Worm (Caenorhabditis elegans) whole organism, mixed stage, embryonic: ENCODE measurements around the gene unc-62.

Experiments used
- M03D4.4 ChIP-seq: sonication (generic microtip); optimal IDR thresholded peaks from 2 replicates; lab custom pipeline; 2017; ENCODE audit warnings: mild to moderate bottlenecking, missing genetic modification characterization, missing compliant biosample characterization
- bed-3 ChIP-seq: fragments of 200-800 bp; sonication (Bioruptor generic); optimal IDR thresholded peaks from 3 replicates; lab custom pipeline; 2018; ENCODE audit warnings: mild to moderate bottlenecking, missing genetic modification characterization, moderate library complexity, missing compliant biosample characterization
- blmp-1 ChIP-seq: fragments of 150-350 bp; optimal IDR thresholded peaks from 2 replicates; lab custom pipeline; 2014; ENCODE audit warnings: missing biosample characterization, missing genetic modification characterization
- ceh-39 ChIP-seq: fragments of 150-350 bp; optimal IDR thresholded peaks from 2 replicates; lab custom pipeline; 2014; ENCODE audit warnings: missing biosample characterization, missing genetic modification characterization
- ceh-43 ChIP-seq: fragments of 200-800 bp; sonication (Bioruptor generic); optimal IDR thresholded peaks from 2 replicates; lab custom pipeline; 2018; ENCODE audit warnings: mild to moderate bottlenecking, missing genetic modification characterization, moderate library complexity, missing compliant biosample characterization
- ceh-83 ChIP-seq: fragments of 200-800 bp; sonication (Bioruptor generic); optimal IDR thresholded peaks from 2 replicates; lab custom pipeline; 2018; ENCODE audit warnings: mild to moderate bottlenecking, missing genetic modification characterization, missing compliant biosample characterization
- ces-1 ChIP-seq: fragments of 150-350 bp; optimal IDR thresholded peaks from 2 replicates; lab custom pipeline; 2014; ENCODE audit warnings: missing biosample characterization, missing genetic modification reagents, missing genetic modification characterization
- cnd-1 ChIP-seq: fragments of 200-800 bp; sonication (Bioruptor generic); optimal IDR thresholded peaks from 2 replicates; lab custom pipeline; 2018; ENCODE audit warnings: mild to moderate bottlenecking, missing genetic modification characterization, missing compliant biosample characterization
- drap-1 ChIP-seq: fragments of 200-800 bp; sonication (Bioruptor generic); optimal IDR thresholded peaks from 3 replicates; lab custom pipeline; 2018; ENCODE audit warnings: mild to moderate bottlenecking, missing genetic modification characterization, missing compliant biosample characterization
- elt-1 ChIP-seq: sonication (generic microtip); optimal IDR thresholded peaks from 2 replicates; lab custom pipeline; 2017; ENCODE audit warnings: missing genetic modification characterization, mild to moderate bottlenecking, missing compliant biosample characterization, antibody characterized with exemption, moderate library complexity, borderline replicate concordance; ENCODE audit not compliant: insufficient read depth
- elt-3 ChIP-seq: fragments of 150-350 bp; optimal IDR thresholded peaks from 2 replicates; lab custom pipeline; 2014; ENCODE audit warnings: missing biosample characterization, missing genetic modification characterization
- flh-1 ChIP-seq: fragments of 200-800 bp; sonication (Bioruptor generic); optimal IDR thresholded peaks from 2 replicates; lab custom pipeline; 2018; ENCODE audit warnings: mild to moderate bottlenecking, missing genetic modification characterization, moderate library complexity, missing compliant biosample characterization
- ham-2 ChIP-seq: fragments of 200-800 bp; sonication (Bioruptor generic); optimal IDR thresholded peaks from 2 replicates; lab custom pipeline; 2018; ENCODE audit warnings: mild to moderate bottlenecking, missing genetic modification characterization, missing compliant biosample characterization
- hlh-1 ChIP-seq: fragments of 150-350 bp; optimal IDR thresholded peaks from 2 replicates; lab custom pipeline; 2014; ENCODE audit warnings: missing biosample characterization, missing genetic modification reagents, missing genetic modification characterization
- lin-13 ChIP-seq: fragments of 150-350 bp; optimal IDR thresholded peaks from 2 replicates; lab custom pipeline; 2014; ENCODE audit warnings: missing biosample characterization, missing genetic modification characterization
- lin-32 ChIP-seq: fragments of 200-800 bp; sonication (Bioruptor generic); optimal IDR thresholded peaks from 2 replicates; lab custom pipeline; 2018; ENCODE audit warnings: mild to moderate bottlenecking, missing genetic modification characterization, missing compliant biosample characterization
- lsy-2 ChIP-seq: fragments of 150-350 bp; optimal IDR thresholded peaks from 2 replicates; lab custom pipeline; 2014; ENCODE audit warnings: missing biosample characterization, missing genetic modification characterization
- mab-5 ChIP-seq: fragments of 150-350 bp; optimal IDR thresholded peaks from 2 replicates; lab custom pipeline; 2014; ENCODE audit warnings: missing biosample characterization, missing genetic modification characterization
- nhr-2 ChIP-seq: fragments of 150-350 bp; optimal IDR thresholded peaks from 2 replicates; lab custom pipeline; 2014; ENCODE audit warnings: missing biosample characterization, missing genetic modification characterization
- nhr-237 ChIP-seq: fragments of 150-350 bp; optimal IDR thresholded peaks from 2 replicates; lab custom pipeline; 2014; ENCODE audit warnings: missing biosample characterization, missing genetic modification characterization
- nhr-76 ChIP-seq: sonication (generic microtip); optimal IDR thresholded peaks from 2 replicates; lab custom pipeline; 2017; ENCODE audit warnings: missing biosample characterization, missing genetic modification characterization
- sem-2 ChIP-seq: fragments of 200-800 bp; sonication (Bioruptor generic); optimal IDR thresholded peaks from 2 replicates; lab custom pipeline; 2018; ENCODE audit warnings: mild to moderate bottlenecking, missing genetic modification characterization, missing compliant biosample characterization
- snpc-4 ChIP-seq: fragments of 150-350 bp; optimal IDR thresholded peaks from 2 replicates; lab custom pipeline; 2014; ENCODE audit warnings: missing biosample characterization, missing genetic modification characterization
- sptf-1 ChIP-seq: sonication (generic microtip); optimal IDR thresholded peaks from 2 replicates; lab custom pipeline; 2017; ENCODE audit warnings: mild to moderate bottlenecking, missing genetic modification characterization, moderate library complexity, missing compliant biosample characterization
- unc-120 ChIP-seq: sonication (generic microtip); optimal IDR thresholded peaks from 2 replicates; lab custom pipeline; 2017; ENCODE audit warnings: missing genetic modification characterization, missing compliant biosample characterization; ENCODE audit not compliant: poor library complexity, severe bottlenecking
- unc-39 ChIP-seq: fragments of 150-350 bp; optimal IDR thresholded peaks from 2 replicates; lab custom pipeline; 2014; ENCODE audit warnings: missing biosample characterization, missing genetic modification characterization
- unc-62 ChIP-seq: fragments of 150-350 bp; optimal IDR thresholded peaks from 2 replicates; lab custom pipeline; 2014; ENCODE audit warnings: missing biosample characterization, missing genetic modification reagents, missing genetic modification characterization
- zip-8 ChIP-seq: fragments of 150-350 bp; optimal IDR thresholded peaks from 2 replicates; lab custom pipeline; 2014; ENCODE audit warnings: missing biosample characterization, missing genetic modification characterization
- ztf-11 ChIP-seq: fragments of 150-350 bp; optimal IDR thresholded peaks from 2 replicates; lab custom pipeline; 2014; ENCODE audit warnings: missing biosample characterization, missing genetic modification characterization

Gene unc-62

DNA sequence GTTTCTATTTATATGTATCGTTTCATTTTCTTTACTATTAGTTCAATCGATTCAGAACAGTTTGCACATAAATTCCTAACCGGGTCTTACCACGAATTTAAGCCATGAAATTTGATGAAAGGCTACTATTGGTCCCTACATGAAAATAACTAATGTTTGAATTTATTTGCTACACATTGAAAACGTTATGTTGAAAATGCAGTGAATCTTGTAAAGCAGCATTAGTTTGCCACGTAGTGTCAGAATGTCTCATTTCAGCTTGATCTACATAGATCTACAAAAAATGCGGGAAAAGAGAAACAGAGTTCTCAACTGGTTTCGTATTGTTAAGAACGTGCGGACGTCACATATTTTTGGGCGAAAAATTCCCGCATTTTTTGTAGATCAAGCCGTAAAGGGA lies 11.5 kb downstream of the unc-62 start:
- no peak for TF ChIP-seq flh-1

DNA sequence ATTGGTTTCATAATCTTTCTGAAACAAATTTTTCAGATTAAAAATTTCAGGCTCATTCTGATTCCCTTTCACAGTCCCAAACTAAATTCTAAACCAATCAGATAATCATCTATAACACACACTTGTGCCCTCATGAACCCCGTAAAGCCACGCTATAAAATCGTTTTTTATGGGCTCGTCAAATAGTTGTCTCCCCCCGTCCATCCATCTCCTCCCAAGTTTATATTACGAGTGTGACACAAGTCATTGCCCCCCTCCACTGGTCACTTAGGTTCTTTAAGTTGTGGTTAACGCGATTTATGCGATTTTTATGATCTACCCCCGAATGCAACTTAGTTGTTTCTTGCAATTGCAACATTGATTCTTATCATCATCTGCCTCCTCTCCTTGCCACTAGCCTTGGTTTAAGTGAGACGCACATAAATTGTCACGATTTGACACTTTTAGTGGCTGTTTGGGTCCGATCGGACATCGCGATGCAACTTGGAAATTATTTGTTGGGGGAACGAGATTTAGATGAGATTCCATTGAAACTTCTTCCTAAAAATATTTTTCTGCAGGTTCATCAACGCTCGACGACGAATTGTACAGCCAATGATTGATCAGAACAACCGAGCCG lies 12.2 kb downstream of the unc-62 start:
- TF ChIP-seq mab-5 = no peak
- TF ChIP-seq unc-62 (GFP tag; lab: Kevin White, UChicago) = peak; percentile 98
- TF ChIP-seq nhr-2 (tag; lab: Kevin White, UChicago) = no peak
- no peak for TF ChIP-seq nhr-76 (tag; lab: Kevin White, UChicago)

DNA sequence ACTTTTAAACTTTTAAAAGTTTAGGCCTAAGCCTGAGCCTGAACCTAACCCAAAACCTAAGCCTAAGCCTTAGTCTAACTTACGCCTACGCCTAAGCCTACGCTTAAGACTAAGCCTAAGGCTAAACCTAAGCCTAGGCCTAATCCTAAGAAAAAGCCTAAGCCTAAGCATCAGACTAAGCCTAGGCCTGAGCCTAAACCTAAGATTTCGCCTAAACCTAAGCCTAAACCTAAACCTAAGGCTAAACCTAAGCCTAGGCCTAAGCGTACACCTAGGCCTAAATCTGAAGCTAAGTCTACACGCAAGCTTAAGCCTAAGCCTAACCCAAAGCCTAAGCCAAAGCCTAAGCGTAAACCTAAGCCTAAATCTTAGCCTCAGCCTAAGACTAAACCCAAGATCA lies 13.1 kb downstream of the unc-62 start:
- TF ChIP-seq ham-2 (GFP tag; lab: Kevin White, UChicago) = peak; percentile 16
- no peak for TF ChIP-seq elt-1 (tag; lab: Kevin White, UChicago)

DNA sequence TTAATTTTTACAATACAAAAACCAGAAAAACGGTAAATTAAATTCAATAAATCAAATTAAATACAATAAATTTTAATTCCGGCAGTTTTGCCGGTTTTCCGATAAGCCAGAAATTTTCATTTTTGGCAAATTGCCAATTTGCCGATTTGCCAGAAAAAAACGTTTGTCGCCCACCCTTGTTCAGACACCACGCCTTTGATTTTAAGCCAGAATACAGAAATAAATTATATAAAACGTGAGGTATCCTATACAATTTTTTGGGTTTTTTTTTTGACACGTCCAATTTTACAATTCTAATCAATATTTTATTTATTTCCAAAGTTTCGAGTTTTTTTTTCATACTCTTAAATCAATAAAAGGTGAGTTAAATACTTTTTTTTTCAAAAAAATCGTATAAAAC lies 15.5 kb downstream of the unc-62 start, which contains the start of gene T28F12.1:
Gene T28F12.1, plus strand, starts transcription at position 301 of the 400 bp plus-strand sequence.
- TF ChIP-seq lin-32 (GFP tag; lab: Kevin White, UChicago) = no peak
- TF ChIP-seq lsy-2 (tag; lab: Kevin White, UChicago) = no peak
- no peak for TF ChIP-seq nhr-237 (tag; lab: Kevin White, UChicago)
- TF ChIP-seq zip-8 (tag; lab: Kevin White, UChicago) = no peak
- TF ChIP-seq bed-3 (GFP tag; lab: Kevin White, UChicago) = no peak
- no peak for TF ChIP-seq ceh-43 (GFP tag; lab: Kevin White, UChicago)
- no peak for TF ChIP-seq hlh-1 (tag; lab: Kevin White, UChicago)
- TF ChIP-seq lin-13 = no peak

DNA sequence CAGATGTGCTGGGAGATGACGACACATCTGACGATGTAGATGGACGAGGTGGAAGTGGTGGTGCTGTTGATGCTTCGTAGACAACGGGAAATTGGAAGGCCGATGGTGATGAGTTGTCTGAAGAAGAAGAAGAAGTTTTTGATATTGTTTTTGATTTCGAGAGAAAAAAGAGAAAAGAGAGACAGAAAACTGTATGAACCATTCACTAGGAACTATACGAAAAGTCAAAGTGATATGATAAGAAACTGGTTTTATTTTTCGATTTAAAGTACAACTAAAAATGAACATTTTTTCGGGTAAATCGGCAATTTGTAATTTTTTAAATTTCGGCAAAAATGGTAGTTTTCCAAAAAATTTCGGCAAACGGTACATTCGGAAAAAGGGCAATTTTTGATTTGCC lies 21.4 kb downstream of the unc-62 start:
- no peak for TF ChIP-seq unc-39 (tag; lab: Kevin White, UChicago)
- TF ChIP-seq blmp-1 (tag; lab: Kevin White, UChicago) = no peak
- no peak for TF ChIP-seq nhr-2 (tag; lab: Kevin White, UChicago)
- no peak for TF ChIP-seq sptf-1 (tag; lab: Kevin White, UChicago)
- no peak for TF ChIP-seq zip-8 (tag; lab: Kevin White, UChicago)
- TF ChIP-seq M03D4.4 = no peak
- no peak for TF ChIP-seq snpc-4 (tag; lab: Kevin White, UChicago)
- no peak for TF ChIP-seq cnd-1 (tag; lab: Kevin White, UChicago)
- no peak for TF ChIP-seq ceh-43 (GFP tag; lab: Kevin White, UChicago)
- no peak for TF ChIP-seq nhr-76 (tag; lab: Kevin White, UChicago)
- no peak for TF ChIP-seq flh-1
- no peak for TF ChIP-seq drap-1 (GFP tag; lab: Kevin White, UChicago)
- TF ChIP-seq ceh-39 (tag; lab: Kevin White, UChicago) = no peak
- TF ChIP-seq elt-3 (tag; lab: Kevin White, UChicago) = no peak
- TF ChIP-seq nhr-237 (tag; lab: Kevin White, UChicago) = no peak
- TF ChIP-seq lin-13 = no peak
- no peak for TF ChIP-seq elt-1 (tag; lab: Kevin White, UChicago)
- TF ChIP-seq ceh-83 = no peak
- no peak for TF ChIP-seq bed-3 (GFP tag; lab: Kevin White, UChicago)

DNA sequence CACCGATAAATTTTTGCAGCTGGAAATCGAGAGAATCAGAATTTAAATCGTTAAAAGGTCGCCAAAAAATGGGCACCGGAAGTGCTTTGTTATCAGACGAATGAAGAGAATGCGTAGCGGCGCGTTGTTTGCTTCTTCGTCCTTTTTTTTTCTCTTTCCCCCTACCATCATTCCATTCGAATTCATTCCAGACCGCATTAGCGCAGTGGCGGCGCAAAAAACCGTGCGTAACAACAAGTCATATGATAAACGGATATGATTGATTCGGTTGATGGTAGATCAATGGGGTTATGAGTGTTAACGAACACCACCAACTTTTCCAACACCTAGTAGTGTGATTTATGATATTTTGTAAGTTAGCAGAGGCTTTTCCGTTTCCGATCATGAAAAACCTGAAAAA lies 26.1 kb downstream of the unc-62 start:
- no peak for TF ChIP-seq unc-120 (tag; lab: Kevin White, UChicago)
- TF ChIP-seq ceh-83 = no peak
- TF ChIP-seq sem-2 (GFP tag; lab: Kevin White, UChicago) = no peak
- TF ChIP-seq ceh-39 (tag; lab: Kevin White, UChicago) = no peak
- no peak for TF ChIP-seq nhr-2 (tag; lab: Kevin White, UChicago)

DNA sequence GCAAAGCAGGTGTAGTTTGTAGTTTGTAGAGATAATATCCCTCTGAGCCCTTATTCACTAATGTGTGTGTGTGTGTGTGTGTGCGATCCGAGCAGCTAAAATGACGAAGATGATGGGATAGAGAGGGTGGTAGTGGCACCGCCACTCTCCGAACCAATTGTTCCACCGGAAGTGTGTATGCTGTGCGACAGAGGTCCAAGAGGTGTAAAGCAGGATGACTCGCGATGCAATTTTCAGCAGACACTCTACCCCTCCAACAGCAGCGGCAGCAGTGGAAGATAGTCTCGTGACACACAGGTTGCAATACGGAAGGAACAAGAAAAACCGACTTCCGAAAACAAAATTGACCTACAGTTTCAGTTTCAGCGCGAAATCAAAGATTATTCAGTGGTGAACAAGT lies 26.6 kb downstream of the unc-62 start:
- TF ChIP-seq unc-120 (tag; lab: Kevin White, UChicago) (peak; percentile 23), zip-8 (tag; lab: Kevin White, UChicago) (no peak), ces-1 (GFP tag; lab: Kevin White, UChicago) (no peak), ztf-11 (no peak), drap-1 (GFP tag; lab: Kevin White, UChicago) (no peak), nhr-76 (tag; lab: Kevin White, UChicago) (no peak), cnd-1 (tag; lab: Kevin White, UChicago) (peak; percentile 15), flh-1 (no peak), hlh-1 (tag; lab: Kevin White, UChicago) (peak; percentile 93), ceh-83 (no peak)
